Worm (Caenorhabditis elegans) whole organism, dauer: ENCODE measurements around the gene M176.16.
"Not testable (repeated sequence)": the region's sequence is repeated elsewhere in the genome, so short reads cannot be mapped to it uniquely, and the experiment has no call there.

Source experiments
- unc-62 ChIP-seq: sonication (generic microtip); optimal IDR thresholded peaks from 2 replicates; lab custom pipeline; 2017; ENCODE audit warnings: missing biosample characterization, missing genetic modification reagents, missing genetic modification characterization

The M176.16 gene

ce11 chrII:9443522-9443921 is 25.2 kb downstream of the M176.16 start, which contains the start of gene chil-15:
TSS of gene chil-15 (minus strand) at chrII:9443622.
- TF ChIP-seq unc-62 (GFP tag; lab: Kevin White, UChicago): no peak

DNA sequence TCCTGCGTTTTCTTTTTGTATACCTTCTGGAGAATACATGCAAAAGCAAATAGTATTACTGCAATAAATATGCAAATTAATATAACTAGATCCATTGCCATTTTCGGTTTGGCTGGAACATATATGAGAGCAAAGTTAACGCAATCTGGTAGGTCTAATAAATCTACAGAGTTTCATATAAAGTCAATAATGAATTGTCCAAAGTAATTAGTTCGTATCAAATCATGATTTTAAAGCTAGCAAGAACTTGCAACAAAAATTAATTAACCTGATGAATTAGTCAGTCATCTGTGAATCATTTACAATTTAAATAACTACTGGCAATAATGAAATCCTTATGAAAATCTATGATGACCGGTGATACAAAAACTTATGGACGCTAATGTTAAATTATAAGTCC is 27.1 kb downstream of the M176.16 start, which contains the start of gene R09D1.13:
TSS of gene R09D1.13 (minus strand) at position 101 of the 400 bp plus-strand sequence.
- TF ChIP-seq unc-62 (GFP tag; lab: Kevin White, UChicago): no peak

ce11 chrII:9447965-9448364 is 29.6 kb downstream of the M176.16 start, which contains the start of gene chil-18:
TSS of gene chil-18 (plus strand) at chrII:9448265.
- no peak for TF ChIP-seq unc-62 (GFP tag; lab: Kevin White, UChicago)

ce11 chrII:9452172-9452571 is 33.9 kb downstream of the M176.16 start, which contains the start of gene R09D1.12:
TSS of gene R09D1.12 (minus strand) at chrII:9452272.
- not testable (repeated sequence) for TF ChIP-seq unc-62 (GFP tag; lab: Kevin White, UChicago)

DNA sequence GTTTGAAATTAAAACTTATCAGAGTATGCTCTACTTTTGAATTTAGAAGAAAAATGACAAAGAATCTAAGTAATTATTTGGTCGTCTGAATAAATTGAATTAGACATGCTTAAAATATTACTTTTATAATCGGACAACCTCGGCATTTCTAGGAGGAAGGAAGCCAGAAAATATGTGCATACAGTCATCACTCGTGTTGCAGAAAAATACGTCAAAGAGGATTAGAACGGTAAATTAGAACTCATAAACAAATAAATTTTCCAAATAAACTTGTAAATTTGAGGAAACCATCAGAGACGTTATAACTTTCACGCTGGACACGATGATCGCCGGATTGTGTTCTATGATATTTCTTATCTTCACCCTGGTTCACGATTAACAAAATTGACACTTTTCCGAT is 36.0 kb downstream of the M176.16 start, which contains the start of gene chil-19:
TSS of gene chil-19 (minus strand) at position 101 of the 400 bp plus-strand sequence.
- no peak for TF ChIP-seq unc-62 (GFP tag; lab: Kevin White, UChicago)

DNA sequence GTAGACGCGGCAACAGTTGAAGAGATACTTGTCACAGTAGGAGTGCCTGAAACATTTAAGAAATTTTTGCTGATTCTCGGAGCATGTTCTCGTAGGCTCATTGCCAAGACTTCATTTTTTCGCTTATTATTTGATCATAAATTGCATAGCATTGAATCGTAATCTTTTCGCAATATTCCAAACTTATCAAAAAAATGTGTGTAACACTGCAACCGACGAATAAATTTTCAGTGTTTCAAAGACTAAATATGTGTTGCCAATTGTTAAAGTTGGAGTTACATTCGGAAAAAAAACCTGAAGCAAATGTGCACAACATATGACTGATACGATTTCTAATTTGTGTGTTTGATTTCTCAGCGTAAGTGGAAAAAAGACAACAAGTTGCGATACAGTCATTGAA is 41.1 kb downstream of the M176.16 start, which contains the start of gene R09D1.14:
TSS of gene R09D1.14 (minus strand) at position 101 of the 400 bp plus-strand sequence.
- TF ChIP-seq unc-62 (GFP tag; lab: Kevin White, UChicago): not testable (repeated sequence)

ce11 chrII:9461881-9462280 is 43.6 kb downstream of the M176.16 start, which contains the start of gene chil-21:
TSS of gene chil-21 (minus strand) at chrII:9461981.
- not testable (repeated sequence) for TF ChIP-seq unc-62 (GFP tag; lab: Kevin White, UChicago)

DNA sequence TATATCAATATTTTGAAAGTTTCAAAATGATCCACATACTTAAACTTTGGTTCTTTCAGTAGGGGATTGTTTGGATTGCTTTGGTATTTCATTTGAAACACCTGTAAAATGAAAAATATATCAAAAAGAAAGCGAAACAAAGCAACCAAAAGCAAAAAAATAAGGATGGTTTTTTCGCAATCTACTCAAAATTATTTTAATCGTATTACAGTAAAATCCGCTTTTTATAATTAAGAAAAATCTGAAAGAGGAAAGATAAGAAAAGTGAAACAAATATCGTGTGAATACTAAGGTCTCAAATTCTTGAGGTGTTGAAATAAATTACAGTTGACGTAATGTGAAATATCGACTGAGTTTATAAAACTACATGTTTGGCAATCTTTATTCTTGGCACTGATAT is 47.8 kb downstream of the M176.16 start, which contains the start of gene chil-22:
TSS of gene chil-22 (minus strand) at position 101 of the 400 bp plus-strand sequence.
- TF ChIP-seq unc-62 (GFP tag; lab: Kevin White, UChicago): no peak
